Fruit fly (Drosophila melanogaster) whole organism, embryonic: Measurements from ENCODE around the gene CG43339.
A peak's percentile ranks its signal among the peaks of the same experiment; 100 is the strongest.

Experiments used
- B-H1 ChIP-seq: fragments of 200-800 bp; sonication (Bioruptor generic); IDR thresholded peaks from 3 replicates; pipeline ENCODE4 v1.3.6; 2022; ENCODE audit warnings: missing biosample characterization, missing genetic modification characterization
- CG10543 ChIP-seq: fragments of 200-800 bp; sonication (Bioruptor generic); optimal IDR thresholded peaks from 3 replicates; lab custom pipeline; 2017; ENCODE audit warnings: missing biosample characterization, mild to moderate bottlenecking, missing genetic modification characterization, moderate library complexity
- CG10565 ChIP-seq: fragments of 200-800 bp; sonication (Bioruptor generic); optimal IDR thresholded peaks from 3 replicates; lab custom pipeline; 2016; ENCODE audit warnings: missing biosample characterization, mild to moderate bottlenecking, missing genetic modification characterization
- CG12155 ChIP-seq: fragments of 200-800 bp; sonication (Bioruptor generic); optimal IDR thresholded peaks from 3 replicates; lab custom pipeline; 2016; ENCODE audit warnings: missing biosample characterization, missing genetic modification characterization
- CG12942 ChIP-seq: fragments of 200-800 bp; sonication (Bioruptor generic); optimal IDR thresholded peaks from 3 replicates; lab custom pipeline; 2016; ENCODE audit warnings: missing biosample characterization, missing genetic modification characterization
- CG13287 ChIP-seq: fragments of 200-800 bp; sonication (Bioruptor generic); IDR thresholded peaks from 2 replicates; pipeline ENCODE4 v1.3.6; 2022; ENCODE audit warnings: missing biosample characterization, missing genetic modification characterization; ENCODE audit not compliant: partially characterized antibody
- CG13296 ChIP-seq: fragments of 200-800 bp; sonication (Bioruptor generic); optimal IDR thresholded peaks from 3 replicates; lab custom pipeline; 2018; ENCODE audit warnings: missing biosample characterization, mild to moderate bottlenecking, missing genetic modification characterization
- CG15011 ChIP-seq: fragments of 200-800 bp; sonication (Bioruptor generic); optimal IDR thresholded peaks from 3 replicates; lab custom pipeline; 2018; ENCODE audit warnings: missing biosample characterization, mild to moderate bottlenecking, missing genetic modification characterization
- CG1602 ChIP-seq: fragments of 200-800 bp; sonication (Bioruptor generic); optimal IDR thresholded peaks from 3 replicates; lab custom pipeline; 2016; ENCODE audit warnings: missing biosample characterization, missing genetic modification characterization
- CG17829 ChIP-seq: fragments of 200-800 bp; optimal IDR thresholded peaks from 2 replicates; lab custom pipeline; 2019; ENCODE audit warnings: missing biosample characterization, mild to moderate bottlenecking, missing genetic modification characterization, moderate library complexity
- CG2889 ChIP-seq: fragments of 200-800 bp; sonication (Bioruptor generic); IDR thresholded peaks from 3 replicates; pipeline ENCODE4 v1.3.6; 2022; ENCODE audit warnings: missing biosample characterization, missing genetic modification characterization
- CG31388 ChIP-seq: fragments of 200-800 bp; sonication (Bioruptor generic); optimal IDR thresholded peaks from 2 replicates; lab custom pipeline; 2016; ENCODE audit warnings: missing biosample characterization, missing genetic modification characterization
- CG32767 ChIP-seq: fragments of 200-800 bp; sonication (Bioruptor generic); IDR thresholded peaks from 2 replicates; pipeline ENCODE4 v1.3.6; 2022; ENCODE audit warnings: missing biosample characterization, missing genetic modification characterization
- CG4360 ChIP-seq: fragments of 200-800 bp; sonication (Bioruptor generic); IDR thresholded peaks from 2 replicates; pipeline ENCODE4 v1.3.6; 2022; ENCODE audit warnings: missing biosample characterization, missing genetic modification characterization
- CG6254 ChIP-seq: fragments of 200-800 bp; sonication (Bioruptor generic); optimal IDR thresholded peaks from 3 replicates; lab custom pipeline; 2017; ENCODE audit warnings: mild to moderate bottlenecking, missing biosample characterization, missing genetic modification reagents, missing genetic modification characterization
- CG7745 ChIP-seq: fragments of 200-800 bp; sonication (Bioruptor generic); optimal IDR thresholded peaks from 2 replicates; lab custom pipeline; 2018; ENCODE audit warnings: missing biosample characterization, mild to moderate bottlenecking, missing genetic modification characterization, moderate library complexity
- CG7928 ChIP-seq: fragments of 200-800 bp; sonication (Bioruptor generic); optimal IDR thresholded peaks from 2 replicates; lab custom pipeline; 2017; ENCODE audit warnings: missing biosample characterization, mild to moderate bottlenecking, missing genetic modification characterization
- CG9437 ChIP-seq: fragments of 200-800 bp; sonication (Bioruptor generic); optimal IDR thresholded peaks from 2 replicates; lab custom pipeline; 2018; ENCODE audit warnings: missing biosample characterization, mild to moderate bottlenecking, missing genetic modification characterization
- CG9817 ChIP-seq: fragments of 200-800 bp; sonication (Bioruptor generic); optimal IDR thresholded peaks from 2 replicates; lab custom pipeline; 2018; ENCODE audit warnings: missing biosample characterization, mild to moderate bottlenecking, missing genetic modification characterization, moderate library complexity
- Lim3 ChIP-seq: fragments of 200-800 bp; sonication (Bioruptor generic); IDR thresholded peaks from 2 replicates; pipeline ENCODE4 v1.3.6; 2022; ENCODE audit warnings: missing biosample characterization, missing genetic modification characterization
- MTF-1 ChIP-seq: fragments of 200-800 bp; sonication (Bioruptor generic); optimal IDR thresholded peaks from 2 replicates; lab custom pipeline; 2018; ENCODE audit warnings: missing biosample characterization, mild to moderate bottlenecking, missing genetic modification characterization, borderline replicate concordance
- NFAT ChIP-seq: fragments of 200-800 bp; sonication (Bioruptor generic); IDR thresholded peaks from 2 replicates; pipeline ENCODE4 v1.3.6; 2022; ENCODE audit warnings: missing biosample characterization, missing genetic modification characterization
- Nf-YA ChIP-seq: fragments of 200-800 bp; sonication (Bioruptor generic); IDR thresholded peaks from 2 replicates; pipeline ENCODE4 v1.3.6; 2022; ENCODE audit warnings: missing biosample characterization, missing genetic modification characterization
- NfI ChIP-seq: fragments of 200-800 bp; sonication (Bioruptor generic); optimal IDR thresholded peaks from 3 replicates; lab custom pipeline; 2018; ENCODE audit warnings: missing biosample characterization, mild to moderate bottlenecking, missing genetic modification characterization, moderate library complexity
- PHDP ChIP-seq: fragments of 200-800 bp; sonication (Bioruptor generic); optimal IDR thresholded peaks from 3 replicates; lab custom pipeline; 2018; ENCODE audit warnings: missing biosample characterization, mild to moderate bottlenecking, missing genetic modification characterization, moderate library complexity
- Poxn ChIP-seq: fragments of 200-800 bp; sonication (Bioruptor generic); IDR thresholded peaks from 2 replicates; pipeline ENCODE4 v1.3.6; 2022; ENCODE audit warnings: missing biosample characterization, missing genetic modification characterization
- Rx ChIP-seq: fragments of 200-800 bp; sonication (Bioruptor generic); IDR thresholded peaks from 2 replicates; pipeline ENCODE4 v1.3.6; 2022; ENCODE audit warnings: missing biosample characterization, missing genetic modification characterization
- Stat92E ChIP-seq, 3 experiments: fragments of >200 bp in 2 of 3; fragments of 200-800 bp in 1 of 3; sonication (Bioruptor generic) in 1 of 3; optimal IDR thresholded peaks; 2 replicates each; lab custom pipeline; 2017 to 2019; ENCODE audit warnings: missing biosample characterization in 3 of 3, missing genetic modification characterization in 3 of 3, mild to moderate bottlenecking in 1 of 3, moderate library complexity in 1 of 3
- Trl ChIP-seq, 3 experiments: fragments of >200 bp in 2 of 3; fragments of 200-800 bp in 1 of 3; sonication (Bioruptor generic) in 1 of 3; optimal IDR thresholded peaks; 2 replicates in 1 of 3; 3 replicates in 2 of 3; lab custom pipeline; 2016 to 2017; ENCODE audit warnings: missing biosample characterization in 1 of 3, missing genetic modification characterization in 1 of 3
- YL-1 ChIP-seq: fragments of 200-800 bp; sonication (Bioruptor generic); optimal IDR thresholded peaks from 3 replicates; lab custom pipeline; 2017; ENCODE audit warnings: missing biosample characterization, mild to moderate bottlenecking, missing genetic modification characterization
- ash1 ChIP-seq: fragments of 200-800 bp; sonication (Bioruptor generic); optimal IDR thresholded peaks from 2 replicates; lab custom pipeline; 2018; ENCODE audit warnings: missing biosample characterization, mild to moderate bottlenecking, missing genetic modification characterization
- bsh ChIP-seq, 2 experiments: fragments of 200-800 bp; sonication (Bioruptor generic); optimal IDR thresholded peaks; 2 replicates each; lab custom pipeline; 2017 to 2018; ENCODE audit warnings: mild to moderate bottlenecking in 2 of 2, missing biosample characterization in 2 of 2, missing genetic modification characterization in 2 of 2, moderate library complexity in 1 of 2
- disco-r ChIP-seq: fragments of 200-800 bp; sonication (Bioruptor generic); optimal IDR thresholded peaks from 2 replicates; lab custom pipeline; 2016; ENCODE audit warnings: missing biosample characterization, missing genetic modification characterization
- fd64A ChIP-seq: fragments of 200-800 bp; sonication (Bioruptor generic); optimal IDR thresholded peaks from 3 replicates; lab custom pipeline; 2018; ENCODE audit warnings: missing biosample characterization, mild to moderate bottlenecking, missing genetic modification characterization
- fd96Cb ChIP-seq: fragments of 200-800 bp; sonication (Bioruptor generic); optimal IDR thresholded peaks from 2 replicates; lab custom pipeline; 2018; ENCODE audit warnings: missing biosample characterization, mild to moderate bottlenecking, missing genetic modification characterization, moderate library complexity
- ftz-f1 ChIP-seq: fragments of 200-800 bp; sonication (Bioruptor generic); optimal IDR thresholded peaks from 2 replicates; lab custom pipeline; 2016; ENCODE audit warnings: missing biosample characterization, missing genetic modification characterization
- gsb-n ChIP-seq: fragments of 200-800 bp; sonication (Bioruptor generic); optimal IDR thresholded peaks from 3 replicates; lab custom pipeline; 2018; ENCODE audit warnings: missing biosample characterization, mild to moderate bottlenecking, missing genetic modification characterization
- gt ChIP-seq: fragments of 200-800 bp; sonication (Bioruptor generic); IDR thresholded peaks from 2 replicates; pipeline ENCODE4 v1.3.6; 2022; ENCODE audit warnings: missing biosample characterization, missing genetic modification characterization
- lbe ChIP-seq: fragments of 200-800 bp; sonication (Bioruptor generic); optimal IDR thresholded peaks from 2 replicates; lab custom pipeline; 2016; ENCODE audit warnings: missing biosample characterization, mild to moderate bottlenecking, missing genetic modification characterization
- lola ChIP-seq, 3 experiments: fragments of >200 bp in 2 of 3; fragments of 200-800 bp in 1 of 3; sonication (Bioruptor generic) in 1 of 3; optimal IDR thresholded peaks; 2 replicates each; lab custom pipeline; 2017 to 2019; ENCODE audit warnings: missing biosample characterization in 3 of 3, missing genetic modification characterization in 3 of 3, mild to moderate bottlenecking in 1 of 3, moderate library complexity in 1 of 3
- luna ChIP-seq: fragments of 200-800 bp; sonication (Bioruptor generic); optimal IDR thresholded peaks from 2 replicates; lab custom pipeline; 2016; ENCODE audit warnings: missing biosample characterization, missing genetic modification characterization
- nom ChIP-seq: fragments of 200-800 bp; sonication (Bioruptor generic); optimal IDR thresholded peaks from 2 replicates; lab custom pipeline; 2017; ENCODE audit warnings: missing biosample characterization, missing genetic modification characterization, mild to moderate bottlenecking, moderate library complexity, missing genetic modification reagents
- phol ChIP-seq: fragments of 200-800 bp; sonication (Bioruptor generic); optimal IDR thresholded peaks from 3 replicates; lab custom pipeline; 2018; ENCODE audit warnings: missing biosample characterization, mild to moderate bottlenecking, missing genetic modification characterization, moderate library complexity
- ro ChIP-seq: fragments of 200-800 bp; sonication (Bioruptor generic); IDR thresholded peaks from 2 replicates; pipeline ENCODE4 v1.3.6; 2022; ENCODE audit warnings: missing biosample characterization, missing genetic modification characterization
- run ChIP-seq: fragments of 200-800 bp; sonication (Bioruptor generic); optimal IDR thresholded peaks from 3 replicates; lab custom pipeline; 2018; ENCODE audit warnings: missing biosample characterization, mild to moderate bottlenecking, missing genetic modification characterization
- scrt ChIP-seq: fragments of 200-800 bp; sonication (Bioruptor generic); optimal IDR thresholded peaks from 2 replicates; lab custom pipeline; 2018; ENCODE audit warnings: missing biosample characterization, mild to moderate bottlenecking, missing genetic modification characterization, moderate library complexity
- shn ChIP-seq: fragments of 200-800 bp; sonication (Bioruptor generic); optimal IDR thresholded peaks from 3 replicates; lab custom pipeline; 2016; ENCODE audit warnings: missing biosample characterization, missing genetic modification characterization
- tio ChIP-seq: fragments of 200-800 bp; sonication (Bioruptor generic); optimal IDR thresholded peaks from 2 replicates; lab custom pipeline; 2017; ENCODE audit warnings: missing biosample characterization, missing genetic modification characterization, inconsistent platforms
- ttk ChIP-seq: fragments of 200-800 bp; sonication (Bioruptor generic); IDR thresholded peaks from 2 replicates; pipeline ENCODE4 v2.1.2; 2022; ENCODE audit warnings: missing biosample characterization, missing genetic modification characterization
- zfh2 ChIP-seq: fragments of 200-800 bp; sonication (Bioruptor generic); optimal IDR thresholded peaks from 2 replicates; lab custom pipeline; 2016; ENCODE audit warnings: missing biosample characterization, missing genetic modification characterization

Gene CG43339

DNA sequence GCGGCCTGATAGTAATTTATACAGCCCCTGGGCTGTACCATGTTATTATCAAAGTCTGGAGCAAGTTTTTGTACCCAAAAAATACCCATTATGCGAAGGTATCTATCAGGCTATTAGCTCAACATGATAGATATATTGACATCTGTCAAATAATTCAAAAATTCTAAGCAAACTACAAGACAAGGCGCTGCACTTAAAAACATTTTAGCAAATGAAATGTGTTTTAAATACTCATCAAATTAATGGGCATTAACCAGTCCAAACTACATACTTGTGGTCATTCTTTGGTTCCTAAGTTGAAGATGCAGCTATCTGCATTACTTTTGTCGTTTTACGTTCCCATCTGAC is 19.8 kb downstream of the CG43339 start (continued):
- 0 out of 2 replicates have a peak, but pooled peaks have one; percentile 48 for TF ChIP-seq CG32767 (GFP tag; lab: Robert Waterston, UW)
- TF ChIP-seq fd96Cb (tag; lab: Kevin White, UChicago) = peak; percentile 79
- peak; percentile 44 for TF ChIP-seq CG15011 (GFP tag; lab: Kevin White, UChicago)
- no peak for TF ChIP-seq CG13296 (GFP tag; lab: Kevin White, UChicago)
- no peak for TF ChIP-seq YL-1 (GFP tag; lab: Kevin White, UChicago)
- TF ChIP-seq ro (GFP tag; lab: Robert Waterston, UW) = peak; percentile 56
- no peak for TF ChIP-seq CG10543 (GFP tag; lab: Kevin White, UChicago)
- no peak for TF ChIP-seq Trl (optimal IDR thresholded peaks at IDR 0.05; lab: Kevin White, UChicago)
- peak; percentile 57 for TF ChIP-seq Trl (GFP tag; optimal IDR thresholded peaks at IDR 0.05; lab: Kevin White, UChicago)
- TF ChIP-seq ftz-f1 (GFP tag; lab: Kevin White, UChicago) = no peak
- peak in 1 of 3 experiments; percentile 78 for TF ChIP-seq Stat92E (GFP tag; optimal IDR thresholded peaks at IDR 0.05; lab: Kevin White, UChicago)
- TF ChIP-seq zfh2 (GFP tag; lab: Kevin White, UChicago) = peak; percentile 13
- no peak for TF ChIP-seq CG9437 (GFP tag; lab: Kevin White, UChicago)
- 0 out of 2 replicates have a peak, but pooled peaks have one; percentile 38 for TF ChIP-seq NFAT
- no peak for TF ChIP-seq CG9817 (tag; lab: Kevin White, UChicago)
- TF ChIP-seq Rx (GFP tag; lab: Robert Waterston, UW) = peak; percentile 73
- TF ChIP-seq Nf-YA (GFP tag; lab: Robert Waterston, UW) = peak; percentile 41; the same call in 1 of the 2 replicates
- TF ChIP-seq CG31388 = peak; percentile 47
- TF ChIP-seq shn (GFP tag; lab: Kevin White, UChicago) = no peak
- peak; percentile 78 for TF ChIP-seq B-H1 (GFP tag; lab: Robert Waterston, UW)
- peak in 1 of 2 experiments; percentile 76 for TF ChIP-seq bsh (GFP tag; optimal IDR thresholded peaks at IDR 0.05; lab: Kevin White, UChicago)
- TF ChIP-seq PHDP (tag; lab: Kevin White, UChicago) = peak; percentile 29
- peak; percentile 78 for TF ChIP-seq CG6254 (GFP tag; lab: Kevin White, UChicago)
- TF ChIP-seq CG13287 (GFP tag; lab: Robert Waterston, UW) = no peak
- TF ChIP-seq Poxn (GFP tag; lab: Robert Waterston, UW) = no peak
- peak; percentile 49 for TF ChIP-seq CG4360
- TF ChIP-seq CG2889 (GFP tag; lab: Robert Waterston, UW) = no peak
- TF ChIP-seq ash1 (GFP tag; lab: Kevin White, UChicago) = no peak
- TF ChIP-seq CG7928 = no peak
- peak in 1 of 3 experiments; percentile 58 for TF ChIP-seq lola (GFP tag; optimal IDR thresholded peaks at IDR 0.05; lab: Kevin White, UChicago)
- TF ChIP-seq Lim3 = no peak
- TF ChIP-seq CG12155 (GFP tag; lab: Kevin White, UChicago) = no peak
- TF ChIP-seq MTF-1 = peak; percentile 40
- TF ChIP-seq nom = no peak
- peak; percentile 58 for TF ChIP-seq fd64A (GFP tag; lab: Kevin White, UChicago)
- TF ChIP-seq CG17829 (tag; lab: Kevin White, UChicago) = peak; percentile 86
- peak; percentile 75 for TF ChIP-seq ttk (GFP tag; lab: Robert Waterston, UW)
- peak; percentile 70 for TF ChIP-seq gsb-n (tag; lab: Kevin White, UChicago)
- TF ChIP-seq gt (GFP tag; lab: Robert Waterston, UW) = no peak; the same call in 1 of the 2 replicates
- no peak for TF ChIP-seq tio (GFP tag; lab: Kevin White, UChicago)
- TF ChIP-seq scrt (GFP tag; lab: Kevin White, UChicago) = peak; percentile 28
- TF ChIP-seq CG7745 (tag; lab: Kevin White, UChicago) = no peak
- TF ChIP-seq CG12942 (GFP tag; lab: Kevin White, UChicago) = no peak
- peak; percentile 86 for TF ChIP-seq phol (tag; lab: Kevin White, UChicago)
- peak; percentile 53 for TF ChIP-seq CG1602 (GFP tag; lab: Kevin White, UChicago)
- TF ChIP-seq disco-r (GFP tag; lab: Kevin White, UChicago) = no peak
- TF ChIP-seq luna (GFP tag; lab: Kevin White, UChicago) = no peak
- TF ChIP-seq NfI (GFP tag; lab: Kevin White, UChicago) = no peak
- TF ChIP-seq run = peak; percentile 2
- peak; percentile 92 for TF ChIP-seq lbe (GFP tag; lab: Kevin White, UChicago)
- TF ChIP-seq CG10565 (GFP tag; lab: Kevin White, UChicago) = peak; percentile 55
